Fruit fly (Drosophila melanogaster): Measurements from ENCODE around the gene CG14223.
A peak's percentile ranks its signal among the peaks of the same experiment; 100 is the strongest.

The CG14223 gene

dm6 chrX:19638328-19638940 lies 25.3 kb downstream of the CG14223 start, which contains the start of gene Rcd-1 (continued):
- TF ChIP-seq CG17829 (tag; optimal IDR thresholded peaks at IDR 0.05) = no peak
- no peak for TF ChIP-seq CG1233 (GFP tag; optimal IDR thresholded peaks at IDR 0.05)
- peak; percentile 22; the same call in 1 of the 2 replicates for TF ChIP-seq slbo (GFP tag; IDR thresholded peaks at IDR 0.05)
- no peak for TF ChIP-seq dmrt11E (tag; optimal IDR thresholded peaks at IDR 0.05)
- TF ChIP-seq ERR (GFP tag; optimal IDR thresholded peaks at IDR 0.05) = no peak
- TF ChIP-seq crol (GFP tag; IDR thresholded peaks at IDR 0.05) = no peak
- TF ChIP-seq NFAT (GFP tag; IDR thresholded peaks at IDR 0.05) = no peak
- TF ChIP-seq CTCF (GFP tag; optimal IDR thresholded peaks at IDR 0.05) = peak; percentile 43
- TF ChIP-seq Lpt (GFP tag; optimal IDR thresholded peaks at IDR 0.05) = no peak
- TF ChIP-seq phol (tag; optimal IDR thresholded peaks at IDR 0.05) = peak; percentile 16
- peak; percentile 36 for TF ChIP-seq CG15514 (GFP tag; optimal IDR thresholded peaks at IDR 0.05)
- TF ChIP-seq zfh1 (GFP tag; IDR thresholded peaks at IDR 0.05) = no peak
- TF ChIP-seq Usf (GFP tag; optimal IDR thresholded peaks at IDR 0.05) = no peak
- TF ChIP-seq Ravus (GFP tag; IDR thresholded peaks at IDR 0.05) = no peak
- TF ChIP-seq CG7963 (GFP tag; IDR thresholded peaks at IDR 0.05; ENCODE audit: partially characterized antibody) = no peak
- no peak for TF ChIP-seq CG7271 (tag; optimal IDR thresholded peaks at IDR 0.05)
- TF ChIP-seq jigr1 (GFP tag; IDR thresholded peaks at IDR 0.05) = no peak
- TF ChIP-seq pita (GFP tag; optimal IDR thresholded peaks at IDR 0.05) = peak; percentile 79
- TF ChIP-seq peb (GFP tag; IDR thresholded peaks at IDR 0.05) = no peak
- TF ChIP-seq ranshi (GFP tag; IDR thresholded peaks at IDR 0.05) = no peak
- peak; percentile 57 for TF ChIP-seq E2f2 (GFP tag; IDR thresholded peaks at IDR 0.05)
- TF ChIP-seq pzg (GFP tag; optimal IDR thresholded peaks at IDR 0.05) = peak; percentile 81
- TF ChIP-seq stc (GFP tag; IDR thresholded peaks at IDR 0.05) = no peak
- TF ChIP-seq odd (GFP tag; optimal IDR thresholded peaks at IDR 0.05) = no peak
- no peak for TF ChIP-seq CG31441 (GFP tag; IDR thresholded peaks at IDR 0.05)
- TF ChIP-seq CG42726 (GFP tag; IDR thresholded peaks at IDR 0.05; ENCODE audit: partially characterized antibody) = no peak
- no peak for TF ChIP-seq CG11695 (GFP tag; IDR thresholded peaks at IDR 0.05)
- no peak for TF ChIP-seq grau (tag; optimal IDR thresholded peaks at IDR 0.05)
- no peak for TF ChIP-seq hb (GFP tag; IDR thresholded peaks at IDR 0.05; ENCODE audit: partially characterized antibody)
- no peak for TF ChIP-seq CG31388 (GFP tag; optimal IDR thresholded peaks at IDR 0.05)
- TF ChIP-seq gfzf (GFP tag; optimal IDR thresholded peaks at IDR 0.05) = peak; percentile 97
- TF ChIP-seq CG4617 (GFP tag; optimal IDR thresholded peaks at IDR 0.05; ENCODE audit: borderline replicate concordance) = no peak
- peak; percentile 87 for TF ChIP-seq Sin3A (optimal IDR thresholded peaks at IDR 0.05)
- no peak for TF ChIP-seq CG7987 (GFP tag; optimal IDR thresholded peaks at IDR 0.05)
- no peak for TF ChIP-seq CG4360 (GFP tag; IDR thresholded peaks at IDR 0.05)
- no peak for TF ChIP-seq lab (GFP tag; optimal IDR thresholded peaks at IDR 0.05)
- peak; percentile 34; the same call in 1 of the 2 replicates for TF ChIP-seq Rfx (GFP tag; IDR thresholded peaks at IDR 0.05)
- no peak for TF ChIP-seq HmgZ (tag; optimal IDR thresholded peaks at IDR 0.05)
- TF ChIP-seq CG13775 (GFP tag; optimal IDR thresholded peaks at IDR 0.05) = no peak
- TF ChIP-seq CG12155 (GFP tag; optimal IDR thresholded peaks at IDR 0.05) = peak; percentile 65
- no peak for TF ChIP-seq Blimp-1 (GFP tag; optimal IDR thresholded peaks at IDR 0.05)
- no peak for TF ChIP-seq ato (GFP tag; IDR thresholded peaks at IDR 0.05; ENCODE audit: partially characterized antibody)
- peak; percentile 11 for TF ChIP-seq nom (GFP tag; optimal IDR thresholded peaks at IDR 0.05)
- no peak for TF ChIP-seq CG7372 (GFP tag; IDR thresholded peaks at IDR 0.05)
- TF ChIP-seq trem (tag; optimal IDR thresholded peaks at IDR 0.05) = no peak
- no peak for TF ChIP-seq lola (GFP tag; optimal IDR thresholded peaks at IDR 0.05)
- peak; percentile 66 for TF ChIP-seq sens (GFP tag)
- no peak for TF ChIP-seq CG2875 (GFP tag; optimal IDR thresholded peaks at IDR 0.05)
- peak; percentile 10 for TF ChIP-seq CG18619 (GFP tag; optimal IDR thresholded peaks at IDR 0.05)
- TF ChIP-seq repo (GFP tag; optimal IDR thresholded peaks at IDR 0.05) = no peak
- TF ChIP-seq CG9797 (GFP tag; optimal IDR thresholded peaks at IDR 0.05) = peak; percentile 91

All from whole organism, embryonic.